Fruit fly (Drosophila melanogaster) whole organism, pupa: Measurements from ENCODE around the gene CG4218.

Source experiments
- CG13204 ChIP-seq: fragments of 200-800 bp; sonication (Bioruptor generic); optimal IDR thresholded peaks from 2 replicates; lab custom pipeline; 2018; ENCODE audit warnings: missing biosample characterization, mild to moderate bottlenecking, missing genetic modification characterization, moderate library complexity
- CG15710 ChIP-seq: fragments of 200-800 bp; sonication (Bioruptor generic); optimal IDR thresholded peaks from 2 replicates; lab custom pipeline; 2018; ENCODE audit warnings: missing biosample characterization, mild to moderate bottlenecking, missing genetic modification characterization, moderate library complexity
- CG34367 ChIP-seq: fragments of 200-800 bp; sonication (Bioruptor generic); optimal IDR thresholded peaks from 2 replicates; lab custom pipeline; 2018; ENCODE audit warnings: missing biosample characterization, mild to moderate bottlenecking, missing genetic modification characterization
- CG4496 ChIP-seq: fragments of 200-800 bp; sonication (Bioruptor generic); IDR thresholded peaks from 3 replicates; pipeline ENCODE4 v1.3.6; 2022; ENCODE audit warnings: missing biosample characterization, missing genetic modification characterization
- CG8159 ChIP-seq: fragments of 200-800 bp; sonication (Bioruptor generic); optimal IDR thresholded peaks from 3 replicates; lab custom pipeline; 2018; ENCODE audit warnings: missing biosample characterization, mild to moderate bottlenecking, missing genetic modification characterization, moderate library complexity
- EcR ChIP-seq: fragments of 200-800 bp; sonication (Bioruptor generic); optimal IDR thresholded peaks from 3 replicates; lab custom pipeline; 2019; ENCODE audit warnings: missing biosample characterization, missing genetic modification characterization, mild to moderate bottlenecking, moderate library complexity, missing genetic modification reagents
- Ets98B ChIP-seq: fragments of 200-800 bp; sonication (Bioruptor generic); IDR thresholded peaks from 2 replicates; pipeline ENCODE4 v1.3.6; 2022; ENCODE audit warnings: missing biosample characterization, missing genetic modification characterization
- Pif1A ChIP-seq: fragments of 200-800 bp; sonication (Bioruptor generic); optimal IDR thresholded peaks from 3 replicates; lab custom pipeline; 2016; ENCODE audit warnings: missing biosample characterization, missing genetic modification characterization
- Pif1B ChIP-seq: fragments of 200-800 bp; sonication (Bioruptor generic); optimal IDR thresholded peaks from 3 replicates; lab custom pipeline; 2016; ENCODE audit warnings: missing biosample characterization, missing genetic modification characterization
- fd96Ca ChIP-seq: fragments of 200-800 bp; sonication (Bioruptor generic); IDR thresholded peaks from 3 replicates; pipeline ENCODE4 v1.3.6; 2022; ENCODE audit warnings: missing biosample characterization, missing genetic modification characterization

- TF ChIP-seq CG4496 (GFP tag; lab: Robert Waterston, UW) = no peak
- TF ChIP-seq Pif1A (GFP tag; lab: Kevin White, UChicago) = peak; percentile 7
- TF ChIP-seq CG13204 (GFP tag; lab: Kevin White, UChicago) = no peak
- TF ChIP-seq Ets98B (GFP tag; lab: Robert Waterston, UW) = no peak
- no peak for TF ChIP-seq CG15710 (tag; lab: Kevin White, UChicago)
- no peak for TF ChIP-seq EcR (GFP tag; lab: Kevin White, UChicago)
- no peak for TF ChIP-seq CG34367
- no peak for TF ChIP-seq Pif1B (GFP tag; lab: Kevin White, UChicago)
- no peak for TF ChIP-seq CG8159 (tag; lab: Kevin White, UChicago)
- TF ChIP-seq fd96Ca (GFP tag; lab: Robert Waterston, UW) = no peak
Observed at dm6 chr2L:14538853-14539358, 10.0 kb downstream of the CG4218 start.
